Fruit fly (Drosophila melanogaster): ENCODE results near the gene jigr1.

Gene jigr1

DNA sequence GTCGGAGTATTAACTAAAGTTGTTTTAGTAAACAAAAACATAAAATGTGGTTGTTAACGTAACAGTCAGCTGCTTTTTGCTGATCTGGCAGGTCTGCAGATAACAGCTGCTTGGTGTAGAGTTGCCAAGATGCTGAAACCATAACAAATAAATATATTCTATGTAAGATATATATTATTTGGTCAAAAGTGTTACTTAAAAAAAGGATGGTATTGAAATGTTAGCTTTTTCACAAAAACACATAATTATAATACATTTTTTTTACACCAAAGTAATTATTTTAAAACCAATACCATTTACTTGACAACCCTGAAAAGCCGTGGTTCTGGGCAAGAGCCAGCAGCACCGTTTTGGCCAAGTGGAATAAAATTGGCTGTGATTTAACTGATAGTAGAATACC is 42.9 kb downstream of the jigr1 start, which contains the start of the genes CG4743 and Idh3g (continued):
- TF ChIP-seq CG14710 (tag; optimal IDR thresholded peaks at IDR 0.05): peak; percentile 98
- TF ChIP-seq tgo (GFP tag; IDR thresholded peaks at IDR 0.05): peak; percentile 96
- peak; percentile 89 for TF ChIP-seq klu (GFP tag; IDR thresholded peaks at IDR 0.05)
- TF ChIP-seq CrebB (tag; optimal IDR thresholded peaks at IDR 0.05): peak; percentile 95
- TF ChIP-seq btn (GFP tag; optimal IDR thresholded peaks at IDR 0.05): peak; percentile 41
- peak; percentile 97 for TF ChIP-seq CG9817 (tag; optimal IDR thresholded peaks at IDR 0.05)
- peak; percentile 88 for TF ChIP-seq CG17612 (GFP tag; IDR thresholded peaks at IDR 0.05)
- TF ChIP-seq Camta (GFP tag; optimal IDR thresholded peaks at IDR 0.05): peak; percentile 75
- peak; percentile 96 for TF ChIP-seq CG3847 (GFP tag; IDR thresholded peaks at IDR 0.05)
- TF ChIP-seq pzg (GFP tag; optimal IDR thresholded peaks at IDR 0.05): peak; percentile 54
- TF ChIP-seq jing (GFP tag; optimal IDR thresholded peaks at IDR 0.05): peak; percentile 85
- peak; percentile 64; the same call in 1 of the 3 replicates for TF ChIP-seq sr (GFP tag; IDR thresholded peaks at IDR 0.05)
- peak; percentile 85 for TF ChIP-seq Bteb2 (GFP tag; optimal IDR thresholded peaks at IDR 0.05)
- peak in 1 of 2 experiments; percentile 71 for TF ChIP-seq tll (GFP tag; optimal IDR thresholded peaks at IDR 0.05)
- TF ChIP-seq MBD-R2 (GFP tag; IDR thresholded peaks at IDR 0.05): peak; percentile 98
- peak; percentile 96 for TF ChIP-seq Med (GFP tag)
- TF ChIP-seq CG5245 (GFP tag; optimal IDR thresholded peaks at IDR 0.05): peak; percentile 95
- no peak for TF ChIP-seq nerfin-2 (GFP tag; IDR thresholded peaks at IDR 0.05; ENCODE audit: partially characterized antibody)
- peak; percentile 90 for TF ChIP-seq CG7372 (GFP tag; IDR thresholded peaks at IDR 0.05)
- TF ChIP-seq CG8478 (optimal IDR thresholded peaks at IDR 0.05): no peak
- no peak for TF ChIP-seq eve (GFP tag; optimal IDR thresholded peaks at IDR 0.05)
- TF ChIP-seq CG2678 (tag; optimal IDR thresholded peaks at IDR 0.05): peak; percentile 98
- TF ChIP-seq CG17912 (GFP tag; optimal IDR thresholded peaks at IDR 0.05): peak; percentile 93
- peak; percentile 87 for TF ChIP-seq CG4404 (GFP tag; IDR thresholded peaks at IDR 0.05)
- TF ChIP-seq dm (GFP tag; optimal IDR thresholded peaks at IDR 0.05): peak; percentile 57
- peak; percentile 97 for TF ChIP-seq fd3F (GFP tag; optimal IDR thresholded peaks at IDR 0.05)
- TF ChIP-seq Oli (tag; optimal IDR thresholded peaks at IDR 0.05): peak; percentile 96
- peak; percentile 95 for TF ChIP-seq CG8290 (GFP tag; optimal IDR thresholded peaks at IDR 0.05)
- TF ChIP-seq CG8290 (tag; optimal IDR thresholded peaks at IDR 0.05): peak in 1 of 2 experiments; percentile 93
- TF ChIP-seq CG12236 (GFP tag; optimal IDR thresholded peaks at IDR 0.05): peak; percentile 53
- TF ChIP-seq zf30C (GFP tag; optimal IDR thresholded peaks at IDR 0.05): peak; percentile 23
- TF ChIP-seq Aef1 (GFP tag; IDR thresholded peaks at IDR 0.05): peak; percentile 93
- peak; percentile 67 for TF ChIP-seq Bdp1 (GFP tag; optimal IDR thresholded peaks at IDR 0.05)
- peak; percentile 96 for TF ChIP-seq CG11504 (tag; optimal IDR thresholded peaks at IDR 0.05)
- peak; percentile 99 for TF ChIP-seq Abd-B (GFP tag; optimal IDR thresholded peaks at IDR 0.05)
- peak; percentile 97 for TF ChIP-seq Chrac-16 (GFP tag; optimal IDR thresholded peaks at IDR 0.05)
- TF ChIP-seq yki (optimal IDR thresholded peaks at IDR 0.05): no peak
- peak; percentile 39 for TF ChIP-seq CG3163 (GFP tag; optimal IDR thresholded peaks at IDR 0.05)
- peak; percentile 94 for TF ChIP-seq peb (GFP tag; IDR thresholded peaks at IDR 0.05)
- peak; percentile 90 for TF ChIP-seq CG16815 (GFP tag; optimal IDR thresholded peaks at IDR 0.05)
- peak; percentile 96 for TF ChIP-seq zfh1 (GFP tag; IDR thresholded peaks at IDR 0.05)
- peak; percentile 99 for TF ChIP-seq CG33557 (GFP tag; optimal IDR thresholded peaks at IDR 0.05)
- peak; percentile 92 for TF ChIP-seq CG16779 (GFP tag; IDR thresholded peaks at IDR 0.05)
- peak; percentile 98 for TF ChIP-seq CG7839 (tag; optimal IDR thresholded peaks at IDR 0.05)
- TF ChIP-seq sug (tag; optimal IDR thresholded peaks at IDR 0.05): peak; percentile 97
- TF ChIP-seq sim (GFP tag; IDR thresholded peaks at IDR 0.05): peak; percentile 95
- peak; percentile 40 for TF ChIP-seq Scr (GFP tag; IDR thresholded peaks at IDR 0.05; ENCODE audit: partially characterized antibody)
- TF ChIP-seq BtbVII (GFP tag; optimal IDR thresholded peaks at IDR 0.05): peak; percentile 95
- TF ChIP-seq pnt (GFP tag; optimal IDR thresholded peaks at IDR 0.05): peak; percentile 34
- peak; percentile 99 for TF ChIP-seq dmrt11E (tag; optimal IDR thresholded peaks at IDR 0.05)
- peak; percentile 97 for TF ChIP-seq oc (tag; optimal IDR thresholded peaks at IDR 0.05)
- peak; percentile 76 for TF ChIP-seq CG3838 (GFP tag; optimal IDR thresholded peaks at IDR 0.05)
